Fruit fly (Drosophila melanogaster) whole organism, embryonic: ENCODE measurements around the gene CG10063.

Experiments
- Atf6 ChIP-seq: fragments of 200-800 bp; sonication (Bioruptor generic); IDR thresholded peaks from 2 replicates; pipeline ENCODE4 v1.3.6; 2022; ENCODE audit warnings: missing biosample characterization, missing genetic modification characterization
- CG10209 ChIP-seq: fragments of 200-800 bp; sonication (Bioruptor generic); optimal IDR thresholded peaks from 3 replicates; lab custom pipeline; 2017; ENCODE audit warnings: missing biosample characterization, mild to moderate bottlenecking, missing genetic modification characterization, missing genetic modification reagents
- CG10462 ChIP-seq: fragments of 200-800 bp; sonication (Bioruptor generic); optimal IDR thresholded peaks from 2 replicates; lab custom pipeline; 2016; ENCODE audit warnings: missing biosample characterization, missing genetic modification characterization
- CG10979 ChIP-seq: fragments of 200-800 bp; sonication (Bioruptor generic); optimal IDR thresholded peaks from 2 replicates; lab custom pipeline; 2018; ENCODE audit warnings: missing biosample characterization, mild to moderate bottlenecking, missing genetic modification characterization, moderate library complexity
- CG11093 ChIP-seq: fragments of 200-800 bp; sonication (Bioruptor generic); IDR thresholded peaks from 3 replicates; pipeline ENCODE4 v1.3.6; 2022; ENCODE audit warnings: missing biosample characterization, missing genetic modification characterization
- CG13624 ChIP-seq: fragments of 200-800 bp; sonication (Bioruptor generic); optimal IDR thresholded peaks from 2 replicates; lab custom pipeline; 2016; ENCODE audit warnings: missing biosample characterization, missing genetic modification characterization
- CG14441 ChIP-seq: fragments of 200-800 bp; sonication (Bioruptor generic); IDR thresholded peaks from 2 replicates; pipeline ENCODE4 v1.3.6; 2022; ENCODE audit warnings: missing biosample characterization, missing genetic modification characterization
- CG14710 ChIP-seq: fragments of 200-800 bp; sonication (Bioruptor generic); optimal IDR thresholded peaks from 3 replicates; lab custom pipeline; 2019; ENCODE audit warnings: missing biosample characterization, mild to moderate bottlenecking, missing genetic modification characterization, moderate library complexity
- CG15073 ChIP-seq: fragments of 200-800 bp; sonication (Bioruptor generic); optimal IDR thresholded peaks from 2 replicates; lab custom pipeline; 2016; ENCODE audit warnings: missing biosample characterization, missing genetic modification characterization
- CG1603 ChIP-seq: fragments of 200-800 bp; sonication (Bioruptor generic); optimal IDR thresholded peaks from 2 replicates; lab custom pipeline; 2019; ENCODE audit warnings: missing biosample characterization, mild to moderate bottlenecking, missing genetic modification characterization, moderate library complexity
- CG18262 ChIP-seq: fragments of 200-800 bp; optimal IDR thresholded peaks from 3 replicates; lab custom pipeline; 2019; ENCODE audit warnings: missing biosample characterization, mild to moderate bottlenecking, missing genetic modification characterization, moderate library complexity
- CG2712 ChIP-seq: fragments of 200-800 bp; optimal IDR thresholded peaks from 3 replicates; lab custom pipeline; 2019; ENCODE audit warnings: missing biosample characterization, mild to moderate bottlenecking, missing genetic modification characterization, moderate library complexity
- CG30403 ChIP-seq: fragments of 200-800 bp; sonication (Bioruptor generic); optimal IDR thresholded peaks from 3 replicates; lab custom pipeline; 2016; ENCODE audit warnings: missing biosample characterization, missing genetic modification characterization
- CG31441 ChIP-seq: fragments of 200-800 bp; sonication (Bioruptor generic); IDR thresholded peaks from 2 replicates; pipeline ENCODE4 v1.3.6; 2022; ENCODE audit warnings: missing biosample characterization, missing genetic modification characterization
- CG4328 ChIP-seq: fragments of 200-800 bp; sonication (Bioruptor generic); optimal IDR thresholded peaks from 3 replicates; lab custom pipeline; 2017; ENCODE audit warnings: missing biosample characterization, missing genetic modification reagents, missing genetic modification characterization
- CG4404 ChIP-seq: fragments of 200-800 bp; sonication (Bioruptor generic); IDR thresholded peaks from 2 replicates; pipeline ENCODE4 v1.3.6; 2022; ENCODE audit warnings: missing biosample characterization, missing genetic modification characterization
- CG8359 ChIP-seq: fragments of 200-800 bp; sonication (Bioruptor generic); optimal IDR thresholded peaks from 2 replicates; lab custom pipeline; 2017; ENCODE audit warnings: missing biosample characterization, mild to moderate bottlenecking, missing genetic modification characterization, borderline replicate concordance
- CG8765 ChIP-seq: fragments of 200-800 bp; sonication (Bioruptor generic); IDR thresholded peaks from 2 replicates; pipeline ENCODE4 v1.3.6; 2022; ENCODE audit warnings: missing biosample characterization, missing genetic modification characterization
- CG9817 ChIP-seq: fragments of 200-800 bp; sonication (Bioruptor generic); optimal IDR thresholded peaks from 2 replicates; lab custom pipeline; 2018; ENCODE audit warnings: missing biosample characterization, mild to moderate bottlenecking, missing genetic modification characterization, moderate library complexity
- CG9932 ChIP-seq: fragments of 200-800 bp; sonication (Bioruptor generic); IDR thresholded peaks from 2 replicates; pipeline ENCODE4 v1.3.6; 2022; ENCODE audit warnings: missing biosample characterization, missing genetic modification characterization
- CTCF ChIP-seq: fragments of 200-800 bp; sonication (Bioruptor generic); optimal IDR thresholded peaks from 2 replicates; lab custom pipeline; 2017; ENCODE audit warnings: missing biosample characterization, mild to moderate bottlenecking, missing genetic modification characterization, moderate library complexity
- CoRest ChIP-seq: fragments of 200-800 bp; sonication (Bioruptor generic); optimal IDR thresholded peaks from 3 replicates; lab custom pipeline; 2018; ENCODE audit warnings: missing biosample characterization, mild to moderate bottlenecking, missing genetic modification characterization, moderate library complexity
- ERR ChIP-seq: fragments of 200-800 bp; sonication (Bioruptor generic); optimal IDR thresholded peaks from 2 replicates; lab custom pipeline; 2016; ENCODE audit warnings: missing biosample characterization, missing genetic modification characterization
- Elba2 ChIP-seq: fragments of 200-800 bp; sonication (Bioruptor generic); optimal IDR thresholded peaks from 3 replicates; lab custom pipeline; 2016; ENCODE audit warnings: missing biosample characterization, missing genetic modification characterization
- MBD-R2 ChIP-seq: fragments of 200-800 bp; sonication (Bioruptor generic); IDR thresholded peaks from 2 replicates; pipeline ENCODE4 v1.3.6; 2022; ENCODE audit warnings: missing biosample characterization, missing genetic modification characterization
- Nf-YB ChIP-seq: fragments of 200-800 bp; sonication (Bioruptor generic); optimal IDR thresholded peaks from 3 replicates; lab custom pipeline; 2019; ENCODE audit warnings: missing biosample characterization, mild to moderate bottlenecking, missing genetic modification characterization, moderate library complexity
- Nf-YC ChIP-seq: fragments of 200-800 bp; optimal IDR thresholded peaks from 3 replicates; lab custom pipeline; 2019; ENCODE audit warnings: missing biosample characterization, mild to moderate bottlenecking, missing genetic modification characterization, moderate library complexity
- Pdp1 ChIP-seq, 2 experiments: fragments of 200-800 bp; sonication (Bioruptor generic); optimal IDR thresholded peaks; 3 replicates each; lab custom pipeline; 2016; ENCODE audit warnings: missing biosample characterization in 2 of 2, missing genetic modification characterization in 2 of 2, mild to moderate bottlenecking in 1 of 2, moderate library complexity in 1 of 2
- Sin3A ChIP-seq: fragments of >200 bp; optimal IDR thresholded peaks from 2 replicates; lab custom pipeline; 2018
- Sox100B ChIP-seq: fragments of 200-800 bp; sonication (Bioruptor generic); optimal IDR thresholded peaks from 3 replicates; lab custom pipeline; 2018; ENCODE audit warnings: missing biosample characterization, mild to moderate bottlenecking, missing genetic modification characterization
- ara ChIP-seq: fragments of 200-800 bp; sonication (Bioruptor generic); IDR thresholded peaks from 2 replicates; pipeline ENCODE4 v1.3.6; 2022; ENCODE audit warnings: missing biosample characterization, missing genetic modification characterization
- bab2 ChIP-seq: fragments of 200-800 bp; sonication (Bioruptor generic); optimal IDR thresholded peaks from 2 replicates; lab custom pipeline; 2016; ENCODE audit warnings: missing biosample characterization, missing genetic modification characterization
- bigmax ChIP-seq: fragments of 200-800 bp; sonication (Bioruptor generic); optimal IDR thresholded peaks from 2 replicates; lab custom pipeline; 2018; ENCODE audit warnings: missing biosample characterization, mild to moderate bottlenecking, missing genetic modification characterization
- cad ChIP-seq: fragments of >200 bp; optimal IDR thresholded peaks from 2 replicates; lab custom pipeline; 2017; ENCODE audit warnings: missing biosample characterization, missing genetic modification characterization
- cg ChIP-seq: fragments of 200-800 bp; sonication (Bioruptor generic); optimal IDR thresholded peaks from 3 replicates; lab custom pipeline; 2019; ENCODE audit warnings: missing biosample characterization, mild to moderate bottlenecking, missing genetic modification characterization, moderate library complexity
- dysf ChIP-seq: fragments of 200-800 bp; sonication (Bioruptor generic); IDR thresholded peaks from 3 replicates; pipeline ENCODE4 v1.3.6; 2022; ENCODE audit warnings: missing biosample characterization, missing genetic modification characterization
- eve ChIP-seq, 2 experiments: fragments of >200 bp; optimal IDR thresholded peaks; 2 replicates each; lab custom pipeline; 2017; ENCODE audit warnings: missing biosample characterization in 2 of 2, missing genetic modification characterization in 2 of 2
- ewg ChIP-seq: fragments of 200-800 bp; sonication (Bioruptor generic); optimal IDR thresholded peaks from 3 replicates; lab custom pipeline; 2017; ENCODE audit warnings: mild to moderate bottlenecking, missing biosample characterization, missing genetic modification reagents, missing genetic modification characterization
- eyg ChIP-seq: fragments of 200-800 bp; sonication (Bioruptor generic); optimal IDR thresholded peaks from 3 replicates; lab custom pipeline; 2016; ENCODE audit warnings: missing biosample characterization, missing genetic modification characterization
- gsb-n ChIP-seq: fragments of 200-800 bp; sonication (Bioruptor generic); optimal IDR thresholded peaks from 3 replicates; lab custom pipeline; 2018; ENCODE audit warnings: missing biosample characterization, mild to moderate bottlenecking, missing genetic modification characterization
- gt ChIP-seq: fragments of 200-800 bp; sonication (Bioruptor generic); IDR thresholded peaks from 2 replicates; pipeline ENCODE4 v1.3.6; 2022; ENCODE audit warnings: missing biosample characterization, missing genetic modification characterization
- inv ChIP-seq: fragments of 200-800 bp; sonication (Bioruptor generic); IDR thresholded peaks from 2 replicates; pipeline ENCODE4 v1.3.6; 2022; ENCODE audit warnings: missing biosample characterization, missing genetic modification characterization; ENCODE audit not compliant: partially characterized antibody
- oc ChIP-seq: fragments of 200-800 bp; sonication (Bioruptor generic); optimal IDR thresholded peaks from 2 replicates; lab custom pipeline; 2018; ENCODE audit warnings: missing biosample characterization, mild to moderate bottlenecking, missing genetic modification characterization, moderate library complexity
- phol ChIP-seq: fragments of 200-800 bp; sonication (Bioruptor generic); optimal IDR thresholded peaks from 3 replicates; lab custom pipeline; 2018; ENCODE audit warnings: missing biosample characterization, mild to moderate bottlenecking, missing genetic modification characterization, moderate library complexity
- prd ChIP-seq, 3 experiments: fragments of >200 bp in 2 of 3; fragments of 200-800 bp in 1 of 3; sonication (Bioruptor generic) in 1 of 3; optimal IDR thresholded peaks in 2 of 3; IDR thresholded peaks in 1 of 3; 2 replicates in 2 of 3; 3 replicates in 1 of 3; pipeline versions ENCODE4 v1.3.6 to Lab custom; 2017 to 2022; ENCODE audit warnings: missing biosample characterization in 1 of 3, missing genetic modification characterization in 1 of 3
- ranshi ChIP-seq: fragments of 200-800 bp; sonication (Bioruptor generic); IDR thresholded peaks from 2 replicates; pipeline ENCODE4 v1.3.6; 2022; ENCODE audit warnings: missing biosample characterization, missing genetic modification characterization
- sc ChIP-seq, 3 experiments: fragments of >200 bp in 2 of 3; fragments of 200-800 bp in 1 of 3; sonication (Bioruptor generic) in 1 of 3; optimal IDR thresholded peaks; 2 replicates in 2 of 3; 3 replicates in 1 of 3; lab custom pipeline; 2017; ENCODE audit warnings: mild to moderate bottlenecking in 1 of 3, missing biosample characterization in 1 of 3, missing genetic modification characterization in 1 of 3, missing genetic modification reagents in 1 of 3
- trh ChIP-seq: fragments of 200-800 bp; sonication (Bioruptor generic); optimal IDR thresholded peaks from 2 replicates; lab custom pipeline; 2016; ENCODE audit warnings: missing biosample characterization, missing genetic modification characterization
- tx ChIP-seq: fragments of 200-800 bp; sonication (Bioruptor generic); optimal IDR thresholded peaks from 2 replicates; lab custom pipeline; 2016; ENCODE audit warnings: missing biosample characterization, missing genetic modification characterization
- vvl ChIP-seq: fragments of 200-800 bp; sonication (Bioruptor generic); IDR thresholded peaks from 2 replicates; pipeline ENCODE4 v1.3.6; 2022; ENCODE audit warnings: missing biosample characterization, missing genetic modification characterization
- zf30C ChIP-seq: fragments of 200-800 bp; sonication (Bioruptor generic); optimal IDR thresholded peaks from 3 replicates; lab custom pipeline; 2018; ENCODE audit warnings: missing biosample characterization, mild to moderate bottlenecking, missing genetic modification characterization
- zfh1 ChIP-seq: fragments of 200-800 bp; sonication (Bioruptor generic); IDR thresholded peaks from 3 replicates; pipeline ENCODE4 v1.3.6; 2022; ENCODE audit warnings: missing biosample characterization, missing genetic modification characterization

CG10063 gene

DNA sequence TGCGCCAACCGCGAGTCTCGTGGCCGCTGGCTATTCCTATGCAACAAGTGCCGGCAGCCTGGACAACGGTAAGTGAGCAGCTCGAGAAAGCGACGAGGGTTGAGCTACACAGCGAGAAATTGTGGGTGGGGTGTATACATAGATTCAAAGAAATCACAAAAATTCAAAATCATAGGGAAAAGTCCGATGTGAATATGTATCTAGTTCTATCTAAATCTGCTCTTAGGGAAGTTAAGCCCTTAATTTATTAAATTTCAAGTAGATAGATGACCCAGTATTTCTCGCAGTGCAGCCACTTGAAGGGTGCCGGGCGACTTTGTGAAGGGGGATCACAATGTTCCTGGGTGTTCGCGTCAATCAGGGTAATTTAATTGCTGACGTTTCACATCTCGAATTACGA, 21.1 kb upstream of the CG10063 start (continued):
- TF ChIP-seq MBD-R2 (GFP tag; lab: Robert Waterston, UW): no peak
- peak; percentile 17; the same call in 1 of the 2 replicates for TF ChIP-seq vvl (GFP tag; lab: Robert Waterston, UW)
- no peak for TF ChIP-seq gsb-n
- TF ChIP-seq CG2712 (tag; lab: Kevin White, UChicago): peak; percentile 29
- TF ChIP-seq bigmax (GFP tag; lab: Kevin White, UChicago): no peak
- TF ChIP-seq ERR (GFP tag; lab: Kevin White, UChicago): no peak
- TF ChIP-seq CG1603: peak; percentile 40
- no peak for TF ChIP-seq CG30403 (GFP tag; lab: Kevin White, UChicago)
- no peak for TF ChIP-seq CG13624 (GFP tag; lab: Kevin White, UChicago)
- no peak for TF ChIP-seq bab2 (GFP tag; lab: Kevin White, UChicago)
- no peak for TF ChIP-seq ewg (GFP tag; lab: Kevin White, UChicago)
- no peak for TF ChIP-seq CG10462
- no peak for TF ChIP-seq eve (GFP tag; optimal IDR thresholded peaks at IDR 0.05; lab: Kevin White, UChicago)
- no peak for TF ChIP-seq eyg
- no peak for TF ChIP-seq CG9932 (GFP tag; lab: Robert Waterston, UW)
- no peak for TF ChIP-seq prd (optimal IDR thresholded peaks at IDR 0.05; lab: Kevin White, UChicago)
- peak; percentile 36; the same call in 2 of the 3 replicates for TF ChIP-seq prd (GFP tag; IDR thresholded peaks at IDR 0.05; lab: Robert Waterston, UW)
- TF ChIP-seq CG14441 (GFP tag; lab: Robert Waterston, UW): no peak
- no peak for TF ChIP-seq cad (GFP tag; lab: Kevin White, UChicago)
- no peak for TF ChIP-seq Elba2 (GFP tag; lab: Kevin White, UChicago)
- no peak for TF ChIP-seq CG9817 (tag; lab: Kevin White, UChicago)
- no peak for TF ChIP-seq inv
- no peak for TF ChIP-seq ranshi
- no peak for TF ChIP-seq tx (GFP tag; lab: Kevin White, UChicago)
- peak; percentile 44 for TF ChIP-seq zf30C (GFP tag; lab: Kevin White, UChicago)
- no peak for TF ChIP-seq gt (GFP tag; lab: Robert Waterston, UW)
- no peak for TF ChIP-seq CG31441 (GFP tag; lab: Robert Waterston, UW)
- peak; percentile 30 for TF ChIP-seq CG18262
- TF ChIP-seq CG15073: no peak
- TF ChIP-seq CG10979: peak; percentile 16
- no peak for TF ChIP-seq CG11093 (GFP tag; lab: Robert Waterston, UW)
- no peak for TF ChIP-seq Nf-YC (tag; lab: Kevin White, UChicago)
- no peak for TF ChIP-seq CG8359 (GFP tag; lab: Kevin White, UChicago)
- no peak for TF ChIP-seq Sin3A (lab: Kevin White, UChicago)
- no peak for TF ChIP-seq dysf (GFP tag; lab: Robert Waterston, UW)
- TF ChIP-seq oc (tag; lab: Kevin White, UChicago): no peak
- TF ChIP-seq CG14710 (tag; lab: Kevin White, UChicago): no peak
- no peak for TF ChIP-seq Nf-YB (GFP tag; lab: Kevin White, UChicago)
- no peak for TF ChIP-seq CTCF
- TF ChIP-seq CG4328 (GFP tag; lab: Kevin White, UChicago): no peak
- TF ChIP-seq trh: no peak
- TF ChIP-seq ara (GFP tag; lab: Robert Waterston, UW): 0 out of 2 replicates have a peak, but pooled peaks have one; percentile 33
- TF ChIP-seq Pdp1 (GFP tag; optimal IDR thresholded peaks at IDR 0.05; lab: Kevin White, UChicago): no peak
- TF ChIP-seq CG4404 (GFP tag; lab: Robert Waterston, UW): peak; percentile 64
- no peak for TF ChIP-seq sc (optimal IDR thresholded peaks at IDR 0.05; lab: Kevin White, UChicago)
- no peak for TF ChIP-seq sc (GFP tag; optimal IDR thresholded peaks at IDR 0.05; lab: Kevin White, UChicago)
- no peak for TF ChIP-seq Atf6 (GFP tag; lab: Robert Waterston, UW)
- peak; percentile 64; the same call in 1 of the 3 replicates for TF ChIP-seq zfh1 (GFP tag; lab: Robert Waterston, UW)
- no peak for TF ChIP-seq phol
- TF ChIP-seq CG8765 (GFP tag; lab: Robert Waterston, UW): 0 out of 2 replicates have a peak, but pooled peaks have one; percentile 13
- TF ChIP-seq cg (GFP tag; lab: Kevin White, UChicago): no peak
- no peak for TF ChIP-seq CG10209 (GFP tag; lab: Kevin White, UChicago)
- TF ChIP-seq CoRest (tag; lab: Kevin White, UChicago): no peak
- TF ChIP-seq Sox100B (GFP tag; lab: Kevin White, UChicago): no peak
